Worm (Caenorhabditis elegans) whole organism, late embryonic: ENCODE data around the gene srsx-14.

Experiments used
- ceh-45 ChIP-seq: fragments of 200-800 bp; sonication (Bioruptor generic); IDR thresholded peaks from 2 replicates; pipeline ENCODE4 v1.3.6; 2022; ENCODE audit warnings: missing genetic modification reagents, missing genetic modification characterization, missing compliant biosample characterization
- fkh-6 ChIP-seq: sonication (generic microtip); optimal IDR thresholded peaks from 2 replicates; lab custom pipeline; 2016; ENCODE audit warnings: missing genetic modification characterization, missing compliant biosample characterization
- hlh-30 ChIP-seq: sonication (generic microtip); optimal IDR thresholded peaks from 2 replicates; lab custom pipeline; 2017; ENCODE audit warnings: antibody characterized with exemption, missing genetic modification characterization, missing compliant biosample characterization; ENCODE audit not compliant: insufficient read depth
- pag-3 ChIP-seq: sonication (generic microtip); optimal IDR thresholded peaks from 2 replicates; lab custom pipeline; 2016; ENCODE audit warnings: missing compliant biosample characterization, missing genetic modification characterization, borderline replicate concordance
- syd-9 ChIP-seq: sonication (generic microtip); optimal IDR thresholded peaks from 2 replicates; lab custom pipeline; 2016; ENCODE audit warnings: mild to moderate bottlenecking, missing genetic modification characterization, moderate library complexity, missing compliant biosample characterization

DNA sequence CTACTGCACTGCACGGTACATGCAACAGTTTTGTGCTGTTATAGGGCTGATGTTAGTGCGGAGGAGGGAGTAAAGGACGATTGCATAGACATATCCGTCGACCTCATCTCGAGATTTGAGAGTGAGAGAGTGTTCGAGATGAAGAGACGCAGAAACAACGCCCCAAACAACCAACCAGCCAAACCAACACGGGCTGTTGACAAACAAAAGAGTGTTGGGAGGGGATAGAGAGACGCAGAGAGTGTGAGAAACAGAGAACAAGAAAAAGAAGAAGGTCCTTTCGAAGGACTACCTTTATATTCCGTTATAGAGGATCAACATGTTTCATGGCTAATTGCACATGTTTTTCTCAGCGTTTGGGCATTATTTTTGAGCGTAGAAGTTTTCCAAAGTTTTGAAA, 26.6 kb downstream of the srsx-14 start:
- no peak for TF ChIP-seq pag-3 (tag; lab: Kevin White, UChicago)
- peak; percentile 1 for TF ChIP-seq fkh-6
- no peak for TF ChIP-seq ceh-45 (GFP tag; lab: Robert Waterston, UW)
- peak; percentile 47 for TF ChIP-seq hlh-30 (tag; lab: Kevin White, UChicago)
- TF ChIP-seq syd-9 (tag; lab: Kevin White, UChicago) = no peak
